Worm (Caenorhabditis elegans) whole organism, late embryonic: ENCODE data around the gene dlc-3.

Source experiments
- ama-1 ChIP-seq: fragments of 150-350 bp; optimal IDR thresholded peaks from 2 replicates; lab custom pipeline; 2014
- ceh-18 ChIP-seq: sonication (generic microtip); optimal IDR thresholded peaks from 2 replicates; lab custom pipeline; 2016; ENCODE audit warnings: missing genetic modification characterization, missing compliant biosample characterization
- ceh-2 ChIP-seq: sonication (generic microtip); optimal IDR thresholded peaks from 2 replicates; lab custom pipeline; 2016; ENCODE audit warnings: missing genotype, missing genetic modification characterization, missing compliant biosample characterization
- ceh-30 ChIP-seq: fragments of 150-350 bp; optimal IDR thresholded peaks from 2 replicates; lab custom pipeline; 2014; ENCODE audit warnings: missing biosample characterization, missing genetic modification characterization
- ceh-34 ChIP-seq: sonication (generic microtip); optimal IDR thresholded peaks from 2 replicates; lab custom pipeline; 2016; ENCODE audit warnings: mild to moderate bottlenecking, missing genetic modification characterization, missing compliant biosample characterization
- ceh-9 ChIP-seq: sonication (generic microtip); optimal IDR thresholded peaks from 2 replicates; lab custom pipeline; 2016; ENCODE audit warnings: mild to moderate bottlenecking, missing genetic modification characterization, inconsistent platforms, missing compliant biosample characterization
- dve-1 ChIP-seq: sonication (generic microtip); optimal IDR thresholded peaks from 2 replicates; lab custom pipeline; 2017; ENCODE audit warnings: antibody characterized with exemption, mild to moderate bottlenecking, missing genetic modification characterization, missing compliant biosample characterization
- hlh-13 ChIP-seq: fragments of 200-800 bp; sonication (Bioruptor generic); optimal IDR thresholded peaks from 2 replicates; lab custom pipeline; 2018; ENCODE audit warnings: mild to moderate bottlenecking, missing genetic modification characterization, missing compliant biosample characterization
- hlh-30 ChIP-seq: sonication (generic microtip); optimal IDR thresholded peaks from 2 replicates; lab custom pipeline; 2017; ENCODE audit warnings: antibody characterized with exemption, missing genetic modification characterization, missing compliant biosample characterization; ENCODE audit not compliant: insufficient read depth
- nhr-11 ChIP-seq: fragments of 150-350 bp; optimal IDR thresholded peaks from 2 replicates; lab custom pipeline; 2014; ENCODE audit warnings: missing biosample characterization, missing genetic modification characterization
- pros-1 ChIP-seq: fragments of 150-350 bp; optimal IDR thresholded peaks from 2 replicates; lab custom pipeline; 2014; ENCODE audit warnings: missing biosample characterization, missing genetic modification reagents, missing genetic modification characterization
- ref-2 ChIP-seq: sonication (generic microtip); optimal IDR thresholded peaks from 2 replicates; lab custom pipeline; 2016; ENCODE audit warnings: missing genetic modification characterization, missing compliant biosample characterization
- ttx-3 ChIP-seq: sonication (generic microtip); optimal IDR thresholded peaks from 2 replicates; lab custom pipeline; 2016; ENCODE audit warnings: missing genetic modification reagents, missing genetic modification characterization, missing compliant biosample characterization
- unc-86 ChIP-seq: sonication (generic microtip); optimal IDR thresholded peaks from 2 replicates; lab custom pipeline; 2016; ENCODE audit warnings: missing genetic modification characterization, missing compliant biosample characterization

- no peak for TF ChIP-seq nhr-11 (tag; lab: Kevin White, UChicago)
- TF ChIP-seq pros-1 = no peak
- no peak for TF ChIP-seq dve-1 (tag; lab: Kevin White, UChicago)
- TF ChIP-seq hlh-13 (GFP tag; lab: Kevin White, UChicago) = no peak
- TF ChIP-seq ceh-30 (tag; lab: Kevin White, UChicago) = no peak
- TF ChIP-seq ceh-34 (tag; lab: Kevin White, UChicago) = no peak
- TF ChIP-seq ttx-3 (tag; lab: Kevin White, UChicago) = no peak
- no peak for TF ChIP-seq hlh-30 (tag; lab: Kevin White, UChicago)
- TF ChIP-seq ceh-9 (tag; lab: Kevin White, UChicago) = no peak
- TF ChIP-seq ceh-18 (tag; lab: Kevin White, UChicago) = no peak
- TF ChIP-seq ceh-2 (tag; lab: Kevin White, UChicago) = no peak
- no peak for TF ChIP-seq unc-86 (tag; lab: Kevin White, UChicago)
- TF ChIP-seq ama-1 (lab: Kevin White, UChicago) = no peak
- peak; percentile 60 for TF ChIP-seq ref-2 (tag; lab: Kevin White, UChicago)
These were observed 43.8 kb upstream of the dlc-3 start for ce11 chrIV:16388136-16388635.
